Fruit fly (Drosophila melanogaster) whole organism, pupa: ENCODE results near the gene p24-2.

Experiments used
- CG10348 ChIP-seq: fragments of 200-800 bp; sonication (Bioruptor generic); IDR thresholded peaks from 2 replicates; pipeline ENCODE4 v1.3.6; 2022; ENCODE audit warnings: missing biosample characterization, missing genetic modification characterization
- CG12605 ChIP-seq: fragments of 200-800 bp; sonication (Bioruptor generic); IDR thresholded peaks from 2 replicates; pipeline ENCODE4 v1.3.6; 2022; ENCODE audit warnings: missing biosample characterization, missing genetic modification characterization
- CG13204 ChIP-seq: fragments of 200-800 bp; sonication (Bioruptor generic); optimal IDR thresholded peaks from 2 replicates; lab custom pipeline; 2018; ENCODE audit warnings: missing biosample characterization, mild to moderate bottlenecking, missing genetic modification characterization, moderate library complexity
- CG14655 ChIP-seq: fragments of 200-800 bp; sonication (Bioruptor generic); optimal IDR thresholded peaks from 3 replicates; lab custom pipeline; 2017; ENCODE audit warnings: mild to moderate bottlenecking, missing biosample characterization, missing genetic modification reagents, missing genetic modification characterization
- CG15710 ChIP-seq: fragments of 200-800 bp; sonication (Bioruptor generic); optimal IDR thresholded peaks from 2 replicates; lab custom pipeline; 2018; ENCODE audit warnings: missing biosample characterization, mild to moderate bottlenecking, missing genetic modification characterization, moderate library complexity
- CG17806 ChIP-seq: fragments of 200-800 bp; sonication (Bioruptor generic); optimal IDR thresholded peaks from 2 replicates; lab custom pipeline; 2018; ENCODE audit warnings: missing biosample characterization, mild to moderate bottlenecking, missing genetic modification characterization, moderate library complexity
- CG32121 ChIP-seq: fragments of 200-800 bp; sonication (Bioruptor generic); IDR thresholded peaks from 2 replicates; pipeline ENCODE4 v1.3.6; 2022; ENCODE audit warnings: missing biosample characterization, missing genetic modification characterization
- CG34367 ChIP-seq: fragments of 200-800 bp; sonication (Bioruptor generic); optimal IDR thresholded peaks from 2 replicates; lab custom pipeline; 2018; ENCODE audit warnings: missing biosample characterization, mild to moderate bottlenecking, missing genetic modification characterization
- CG4496 ChIP-seq: fragments of 200-800 bp; sonication (Bioruptor generic); IDR thresholded peaks from 3 replicates; pipeline ENCODE4 v1.3.6; 2022; ENCODE audit warnings: missing biosample characterization, missing genetic modification characterization
- CG8159 ChIP-seq: fragments of 200-800 bp; sonication (Bioruptor generic); optimal IDR thresholded peaks from 3 replicates; lab custom pipeline; 2018; ENCODE audit warnings: missing biosample characterization, mild to moderate bottlenecking, missing genetic modification characterization, moderate library complexity
- CG8301 ChIP-seq: fragments of 200-800 bp; sonication (Bioruptor generic); optimal IDR thresholded peaks from 2 replicates; lab custom pipeline; 2018; ENCODE audit warnings: missing biosample characterization, mild to moderate bottlenecking, missing genetic modification characterization
- CG9948 ChIP-seq: fragments of 200-800 bp; sonication (Bioruptor generic); optimal IDR thresholded peaks from 2 replicates; lab custom pipeline; 2018; ENCODE audit warnings: missing biosample characterization, mild to moderate bottlenecking, missing genetic modification characterization, moderate library complexity
- D1 ChIP-seq: fragments of 200-800 bp; sonication (Bioruptor generic); optimal IDR thresholded peaks from 2 replicates; lab custom pipeline; 2018; ENCODE audit warnings: missing biosample characterization, mild to moderate bottlenecking, missing genetic modification characterization, moderate library complexity
- EcR ChIP-seq: fragments of 200-800 bp; sonication (Bioruptor generic); optimal IDR thresholded peaks from 3 replicates; lab custom pipeline; 2019; ENCODE audit warnings: missing biosample characterization, missing genetic modification characterization, mild to moderate bottlenecking, moderate library complexity, missing genetic modification reagents
- Ets98B ChIP-seq: fragments of 200-800 bp; sonication (Bioruptor generic); IDR thresholded peaks from 2 replicates; pipeline ENCODE4 v1.3.6; 2022; ENCODE audit warnings: missing biosample characterization, missing genetic modification characterization
- Pif1A ChIP-seq: fragments of 200-800 bp; sonication (Bioruptor generic); optimal IDR thresholded peaks from 3 replicates; lab custom pipeline; 2016; ENCODE audit warnings: missing biosample characterization, missing genetic modification characterization
- Pif1B ChIP-seq: fragments of 200-800 bp; sonication (Bioruptor generic); optimal IDR thresholded peaks from 3 replicates; lab custom pipeline; 2016; ENCODE audit warnings: missing biosample characterization, missing genetic modification characterization
- Snoo ChIP-seq: fragments of 200-800 bp; sonication (Bioruptor generic); optimal IDR thresholded peaks from 3 replicates; lab custom pipeline; 2017; ENCODE audit warnings: missing biosample characterization, mild to moderate bottlenecking, missing genetic modification characterization, inconsistent platforms
- fd96Ca ChIP-seq: fragments of 200-800 bp; sonication (Bioruptor generic); IDR thresholded peaks from 3 replicates; pipeline ENCODE4 v1.3.6; 2022; ENCODE audit warnings: missing biosample characterization, missing genetic modification characterization
- gl ChIP-seq: fragments of 200-800 bp; sonication (Bioruptor generic); optimal IDR thresholded peaks from 2 replicates; lab custom pipeline; 2018; ENCODE audit warnings: missing biosample characterization, mild to moderate bottlenecking, missing genetic modification characterization
- rn ChIP-seq: fragments of 200-800 bp; sonication (Bioruptor generic); IDR thresholded peaks from 2 replicates; pipeline ENCODE4 v1.3.6; 2022; ENCODE audit warnings: missing biosample characterization, missing genetic modification characterization

p24-2 gene

DNA sequence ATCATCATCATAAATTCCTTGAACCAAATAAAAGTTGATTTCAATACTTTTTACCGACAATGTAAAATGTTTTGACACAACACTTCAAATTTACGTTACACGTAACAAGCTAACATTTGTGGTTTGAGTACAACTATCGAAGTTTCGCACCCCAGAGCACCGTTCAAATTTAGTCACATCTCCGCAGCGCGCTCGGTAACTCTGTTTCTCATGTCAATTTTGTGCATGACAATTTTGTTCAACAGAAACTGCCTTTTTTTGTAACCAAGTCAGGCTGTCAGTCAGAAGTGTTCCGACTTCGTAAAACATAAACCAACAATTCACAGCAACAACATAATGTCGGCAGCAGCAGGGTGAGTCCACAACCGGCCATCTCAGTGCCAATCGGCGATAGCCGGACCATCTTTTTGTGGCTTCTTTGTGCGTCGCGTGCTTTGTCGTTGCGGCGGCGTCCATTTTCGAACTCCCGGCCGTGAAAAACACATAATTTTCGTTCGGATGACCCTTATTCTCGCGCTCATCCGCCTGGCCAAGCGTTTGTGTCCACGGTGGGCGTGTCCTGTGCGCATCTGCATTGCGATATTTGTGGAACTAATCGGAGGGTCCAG is 14.8 kb downstream of the p24-2 start, which contains the start of gene p23:
Gene p23 (plus strand): TSS at position 194 of the 608 bp plus-strand sequence.
- TF ChIP-seq CG8301 (tag; lab: Kevin White, UChicago) (no peak), gl (tag; lab: Kevin White, UChicago) (no peak), CG10348 (GFP tag; lab: Robert Waterston, UW) (no peak), rn (no peak), Snoo (no peak), Ets98B (no peak), CG13204 (GFP tag; lab: Kevin White, UChicago) (no peak)
- TF ChIP-seq, all 21 proteins: peak for 0

DNA sequence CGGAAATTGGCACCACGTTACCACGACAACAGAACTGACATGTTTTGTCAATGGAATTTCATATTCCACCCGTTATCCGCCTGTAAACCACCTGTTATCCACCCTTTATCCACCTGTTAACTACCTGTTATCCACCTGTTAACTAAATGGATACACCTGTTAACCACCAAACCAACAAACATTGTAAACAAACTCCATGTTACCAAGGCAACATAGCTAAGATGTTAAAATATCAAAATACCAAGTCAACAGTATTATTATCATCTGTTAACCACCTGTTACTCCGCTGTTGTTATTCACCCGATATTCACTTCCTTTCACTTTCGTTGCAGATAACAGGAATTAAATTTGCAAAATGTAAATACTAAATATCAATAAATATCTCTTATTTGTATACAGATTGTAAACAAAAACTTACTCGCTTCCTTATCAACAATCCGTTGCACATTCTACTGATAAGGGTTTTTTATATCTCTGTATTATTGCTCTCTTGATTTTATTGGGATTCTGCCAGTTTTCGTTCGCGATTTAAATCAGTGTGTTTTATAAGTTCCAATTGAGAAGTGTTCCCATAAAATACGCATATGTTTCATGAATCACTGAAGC is 17.5 kb downstream of the p24-2 start, which contains the start of gene Nepl12:
Gene Nepl12 (plus strand): TSS at position 556 of the 606 bp plus-strand sequence.
- TF ChIP-seq gl (tag; lab: Kevin White, UChicago) (no peak), EcR (GFP tag; lab: Kevin White, UChicago) (no peak), CG10348 (GFP tag; lab: Robert Waterston, UW) (no peak), Pif1A (GFP tag; lab: Kevin White, UChicago) (no peak), CG8159 (no peak), CG12605 (GFP tag; lab: Robert Waterston, UW) (peak; percentile 41; the same call in 1 of the 2 replicates), CG13204 (GFP tag; lab: Kevin White, UChicago) (no peak), CG8301 (tag; lab: Kevin White, UChicago) (no peak)

dm6 chr3R:9674196-9674693 is 18.3 kb downstream of the p24-2 start, which contains the start of gene Dhc1:
Gene Dhc1, minus strand, starts transcription at chr3R:9674643.
- no peak for TF ChIP-seq CG9948
- TF ChIP-seq CG14655 (GFP tag; lab: Kevin White, UChicago), result no peak
- TF ChIP-seq Pif1B (GFP tag; lab: Kevin White, UChicago), result no peak
- TF ChIP-seq D1 (tag; lab: Kevin White, UChicago), result no peak
- TF ChIP-seq CG12605 (GFP tag; lab: Robert Waterston, UW), result no peak
- no peak for TF ChIP-seq Pif1A (GFP tag; lab: Kevin White, UChicago)
- no peak for TF ChIP-seq EcR (GFP tag; lab: Kevin White, UChicago)
- no peak for TF ChIP-seq CG10348 (GFP tag; lab: Robert Waterston, UW)
- TF ChIP-seq Snoo, result no peak
- TF ChIP-seq CG34367, result no peak
- no peak for TF ChIP-seq Ets98B
- TF ChIP-seq CG17806 (tag; lab: Kevin White, UChicago), result no peak
- TF ChIP-seq rn, result no peak
- TF ChIP-seq CG15710 (tag; lab: Kevin White, UChicago), result no peak
- no peak for TF ChIP-seq CG32121 (GFP tag; lab: Robert Waterston, UW)
- TF ChIP-seq CG8301 (tag; lab: Kevin White, UChicago), result no peak
- no peak for TF ChIP-seq CG8159

DNA sequence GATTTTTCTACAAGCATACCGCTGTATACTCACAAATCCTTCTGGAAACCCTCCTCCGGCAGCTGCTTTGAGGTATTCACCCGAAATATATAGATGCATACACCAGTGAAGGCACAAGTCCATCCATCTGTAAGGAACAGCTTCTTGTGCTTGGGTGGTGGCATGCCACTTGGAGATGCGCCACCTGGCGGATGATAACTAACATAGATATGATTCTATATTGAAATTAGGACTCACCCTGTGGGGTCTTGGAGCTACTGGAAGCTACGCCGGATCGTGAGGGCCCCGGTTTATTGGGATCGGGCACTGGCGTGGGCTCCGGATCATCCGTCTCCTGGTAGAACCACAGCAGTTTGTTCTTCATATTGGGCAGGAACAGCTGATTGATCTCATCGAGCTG is 19.4 kb downstream of the p24-2 start:
- TF ChIP-seq EcR (GFP tag; lab: Kevin White, UChicago), result no peak
- no peak for TF ChIP-seq fd96Ca (GFP tag; lab: Robert Waterston, UW)
- no peak for TF ChIP-seq Snoo
- TF ChIP-seq D1 (tag; lab: Kevin White, UChicago), result no peak
- TF ChIP-seq CG10348 (GFP tag; lab: Robert Waterston, UW), result no peak

DNA sequence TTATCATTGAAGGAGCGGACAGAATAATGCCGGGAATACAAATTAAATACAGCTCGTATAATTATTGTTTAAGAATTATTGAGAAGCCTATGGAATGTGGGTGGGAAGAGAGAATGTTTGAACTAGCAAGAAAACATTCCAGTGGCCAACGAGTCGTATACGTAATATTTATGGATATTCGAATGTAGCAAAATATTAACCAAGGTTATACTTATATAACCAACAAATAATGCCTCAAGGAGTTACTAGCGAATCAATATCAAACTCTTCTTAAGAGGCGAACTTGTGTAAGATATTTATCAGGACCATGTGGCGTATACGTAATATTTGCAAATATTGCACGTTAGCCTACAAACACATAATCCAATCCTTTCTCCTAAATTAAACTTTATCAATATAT is 27.2 kb downstream of the p24-2 start:
- TF ChIP-seq D1 (tag; lab: Kevin White, UChicago) (no peak), CG14655 (GFP tag; lab: Kevin White, UChicago) (no peak), CG8159 (no peak), CG10348 (GFP tag; lab: Robert Waterston, UW) (no peak), fd96Ca (GFP tag; lab: Robert Waterston, UW) (no peak), EcR (GFP tag; lab: Kevin White, UChicago) (no peak), CG15710 (tag; lab: Kevin White, UChicago) (no peak), CG32121 (GFP tag; lab: Robert Waterston, UW) (no peak)

dm6 chr3R:9646104-9646707 is 46.4 kb downstream of the p24-2 start, which contains the start of gene Fst:
Gene Fst, minus strand, starts transcription at chr3R:9646154.
- TF ChIP-seq Ets98B (no peak), CG17806 (tag; lab: Kevin White, UChicago) (no peak), fd96Ca (GFP tag; lab: Robert Waterston, UW) (no peak), CG12605 (GFP tag; lab: Robert Waterston, UW) (no peak), CG8301 (tag; lab: Kevin White, UChicago) (no peak), Snoo (no peak), CG9948 (no peak), D1 (tag; lab: Kevin White, UChicago) (no peak), Pif1A (GFP tag; lab: Kevin White, UChicago) (no peak), CG4496 (GFP tag; lab: Robert Waterston, UW) (no peak), rn (no peak), gl (tag; lab: Kevin White, UChicago) (no peak), CG34367 (no peak), EcR (GFP tag; lab: Kevin White, UChicago) (no peak), CG13204 (GFP tag; lab: Kevin White, UChicago) (no peak), CG10348 (GFP tag; lab: Robert Waterston, UW) (no peak)
